Worm (Caenorhabditis elegans) whole organism, early embryonic: ENCODE data around the gene Y51H4A.941.
"Not testable (repeated sequence)": the region's sequence is repeated elsewhere in the genome, so short reads cannot be mapped to it uniquely, and the experiment has no call there.

Source experiments
- B0310.2 ChIP-seq: sonication (generic microtip); optimal IDR thresholded peaks from 2 replicates; lab custom pipeline; 2016; ENCODE audit warnings: mild to moderate bottlenecking, missing genetic modification characterization, missing compliant biosample characterization
- aly-1 ChIP-seq: sonication (generic microtip); optimal IDR thresholded peaks from 2 replicates; lab custom pipeline; 2016; ENCODE audit warnings: missing genetic modification characterization, missing compliant biosample characterization
- ama-1 ChIP-seq: fragments of 150-350 bp; optimal IDR thresholded peaks from 2 replicates; lab custom pipeline; 2014
- hmbx-1 ChIP-seq: sonication (generic microtip); optimal IDR thresholded peaks from 2 replicates; lab custom pipeline; 2016; ENCODE audit warnings: mild to moderate bottlenecking, missing genetic modification characterization, missing compliant biosample characterization
- hmg-4 ChIP-seq: fragments of 200-800 bp; sonication (Bioruptor generic); optimal IDR thresholded peaks from 2 replicates; lab custom pipeline; 2018; ENCODE audit warnings: mild to moderate bottlenecking, missing genetic modification characterization, missing compliant biosample characterization
- hnd-1 ChIP-seq: sonication (generic microtip); optimal IDR thresholded peaks from 2 replicates; lab custom pipeline; 2016; ENCODE audit warnings: missing genetic modification characterization, missing compliant biosample characterization
- pes-1 ChIP-seq: fragments of 200-800 bp; sonication (Bioruptor generic); IDR thresholded peaks from 2 replicates; pipeline ENCODE4 v1.3.6; 2022; ENCODE audit warnings: missing genetic modification reagents, missing genetic modification characterization, missing compliant biosample characterization
- scrt-1 ChIP-seq: fragments of 200-800 bp; sonication (Bioruptor generic); IDR thresholded peaks from 2 replicates; pipeline ENCODE4 v1.3.6; 2022; ENCODE audit warnings: missing genetic modification characterization, missing compliant biosample characterization
- sea-1 ChIP-seq: fragments of 200-800 bp; sonication (Bioruptor generic); conservative IDR thresholded peaks from 2 replicates; pipeline ENCODE4 v1.3.6; 2022; ENCODE audit warnings: missing genetic modification characterization, missing compliant biosample characterization

Gene Y51H4A.941

DNA sequence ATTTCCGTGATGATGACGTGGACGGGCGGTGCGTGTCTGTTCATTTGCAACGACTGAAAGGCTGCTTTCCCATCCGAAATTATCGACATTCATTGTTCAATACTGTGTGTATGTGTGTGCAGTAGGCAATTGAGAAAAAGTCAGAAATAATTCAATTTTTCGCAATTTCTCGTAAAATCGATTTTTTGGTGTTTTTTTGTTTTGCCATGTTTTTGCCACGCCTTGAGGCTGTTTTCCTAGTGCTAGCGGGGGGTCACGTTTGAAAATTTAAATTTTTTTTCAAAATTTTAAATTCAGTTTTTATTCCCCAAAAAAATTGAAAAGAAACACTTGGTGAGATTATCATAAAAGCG, 48.3 kb downstream of the Y51H4A.941 start, which contains the start of gene Y51H4A.13:
Y51H4A.13 (minus strand) TSS at position 182 of the 353 bp plus-strand sequence.
- TF ChIP-seq hmbx-1 (tag; lab: Kevin White, UChicago); hmg-4; scrt-1 (GFP tag; lab: Robert Waterston, UW): not testable (repeated sequence)

- TF ChIP-seq B0310.2 (tag; lab: Kevin White, UChicago): no peak
Measured at ce11 chrIV:16645492-16646191, 48.8 kb downstream of the Y51H4A.941 start.

DNA sequence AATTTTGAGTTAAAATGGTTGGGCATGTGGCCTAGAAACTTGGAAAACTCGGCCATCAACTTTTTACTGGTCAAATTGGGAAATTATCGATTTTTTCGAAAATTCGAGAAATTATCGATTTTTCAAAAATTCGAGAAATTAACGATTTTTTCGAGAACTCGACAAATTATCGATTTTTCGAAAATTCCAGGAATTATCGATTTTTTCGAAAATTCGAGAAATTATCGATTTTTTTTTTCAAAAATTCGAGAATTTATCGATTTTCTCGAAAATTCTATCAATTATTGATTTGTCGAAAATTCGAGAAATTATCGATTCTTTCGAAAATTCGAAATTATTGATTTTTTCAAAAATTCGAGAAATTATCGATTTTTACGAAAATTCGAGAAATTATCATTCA, 50.7 kb downstream of the Y51H4A.941 start:
- TF ChIP-seq pes-1: no peak
- no peak for TF ChIP-seq B0310.2 (tag; lab: Kevin White, UChicago)
- TF ChIP-seq hnd-1 (tag; lab: Kevin White, UChicago): no peak
- TF ChIP-seq aly-1 (tag; lab: Kevin White, UChicago): no peak
- no peak for TF ChIP-seq hmg-4
- no peak for TF ChIP-seq sea-1
- no peak for TF ChIP-seq ama-1 (lab: Kevin White, UChicago)
